Fruit fly (Drosophila melanogaster) whole organism, embryonic: ENCODE measurements around the gene CG15449.

Experiments
- Atf3 ChIP-seq: fragments of 200-800 bp; sonication (Bioruptor generic); optimal IDR thresholded peaks from 3 replicates; lab custom pipeline; 2016; ENCODE audit warnings: missing biosample characterization, missing genetic modification characterization
- Blimp-1 ChIP-seq: fragments of 200-800 bp; sonication (Bioruptor generic); optimal IDR thresholded peaks from 3 replicates; lab custom pipeline; 2018; ENCODE audit warnings: missing biosample characterization, missing genetic modification characterization, mild to moderate bottlenecking, moderate library complexity, missing genetic modification reagents
- CG1024 ChIP-seq: fragments of 200-800 bp; sonication (Bioruptor generic); IDR thresholded peaks from 2 replicates; pipeline ENCODE4 v1.3.6; 2022; ENCODE audit warnings: missing biosample characterization, missing genetic modification characterization
- CG11085 ChIP-seq: fragments of 200-800 bp; sonication (Bioruptor generic); IDR thresholded peaks from 2 replicates; pipeline ENCODE4 v1.3.6; 2022; ENCODE audit warnings: missing biosample characterization, missing genetic modification characterization
- CG11398 ChIP-seq: fragments of 200-800 bp; sonication (Bioruptor generic); optimal IDR thresholded peaks from 2 replicates; lab custom pipeline; 2016; ENCODE audit warnings: missing biosample characterization, missing genetic modification characterization
- CG11696 ChIP-seq: fragments of 200-800 bp; sonication (Bioruptor generic); IDR thresholded peaks from 2 replicates; pipeline ENCODE4 v1.3.6; 2022; ENCODE audit warnings: missing biosample characterization, missing genetic modification characterization
- CG12769 ChIP-seq: fragments of 200-800 bp; sonication (Bioruptor generic); optimal IDR thresholded peaks from 2 replicates; lab custom pipeline; 2019; ENCODE audit warnings: missing biosample characterization, mild to moderate bottlenecking, missing genetic modification characterization, moderate library complexity
- CG14667 ChIP-seq: fragments of 200-800 bp; sonication (Bioruptor generic); IDR thresholded peaks from 2 replicates; pipeline ENCODE4 v1.3.6; 2022; ENCODE audit warnings: missing biosample characterization, missing genetic modification characterization
- CG14710 ChIP-seq: fragments of 200-800 bp; sonication (Bioruptor generic); optimal IDR thresholded peaks from 3 replicates; lab custom pipeline; 2019; ENCODE audit warnings: missing biosample characterization, mild to moderate bottlenecking, missing genetic modification characterization, moderate library complexity
- CG1529 ChIP-seq: fragments of 200-800 bp; sonication (Bioruptor generic); optimal IDR thresholded peaks from 3 replicates; lab custom pipeline; 2018; ENCODE audit warnings: missing biosample characterization, missing genetic modification characterization
- CG15479 ChIP-seq: fragments of 200-800 bp; sonication (Bioruptor generic); optimal IDR thresholded peaks from 3 replicates; lab custom pipeline; 2019; ENCODE audit warnings: missing biosample characterization, mild to moderate bottlenecking, missing genetic modification characterization, moderate library complexity
- CG17385 ChIP-seq: fragments of 200-800 bp; sonication (Bioruptor generic); optimal IDR thresholded peaks from 3 replicates; lab custom pipeline; 2018; ENCODE audit warnings: missing biosample characterization, mild to moderate bottlenecking, missing genetic modification characterization
- CG18476 ChIP-seq: fragments of 200-800 bp; sonication (Bioruptor generic); optimal IDR thresholded peaks from 2 replicates; lab custom pipeline; 2016; ENCODE audit warnings: missing biosample characterization, mild to moderate bottlenecking, missing genetic modification characterization
- CG30431 ChIP-seq: fragments of 200-800 bp; sonication (Bioruptor generic); optimal IDR thresholded peaks from 2 replicates; lab custom pipeline; 2017; ENCODE audit warnings: missing biosample characterization, missing genetic modification characterization
- CG3838 ChIP-seq: fragments of 200-800 bp; sonication (Bioruptor generic); optimal IDR thresholded peaks from 3 replicates; lab custom pipeline; 2016; ENCODE audit warnings: missing biosample characterization, missing genetic modification characterization
- CG42726 ChIP-seq: fragments of 200-800 bp; sonication (Bioruptor generic); IDR thresholded peaks from 2 replicates; pipeline ENCODE4 v1.3.6; 2022; ENCODE audit warnings: missing biosample characterization, missing genetic modification characterization; ENCODE audit not compliant: partially characterized antibody
- CG4854 ChIP-seq: fragments of 200-800 bp; sonication (Bioruptor generic); optimal IDR thresholded peaks from 2 replicates; lab custom pipeline; 2016; ENCODE audit warnings: missing biosample characterization, missing genetic modification characterization, inconsistent platforms
- CG6272 ChIP-seq: fragments of 200-800 bp; sonication (Bioruptor generic); IDR thresholded peaks from 2 replicates; pipeline ENCODE4 v1.3.6; 2022; ENCODE audit warnings: missing biosample characterization, missing genetic modification characterization
- CG7357 ChIP-seq: fragments of 200-800 bp; sonication (Bioruptor generic); IDR thresholded peaks from 3 replicates; pipeline ENCODE4 v1.3.6; 2022; ENCODE audit warnings: missing biosample characterization, missing genetic modification characterization
- CG8359 ChIP-seq: fragments of 200-800 bp; sonication (Bioruptor generic); optimal IDR thresholded peaks from 2 replicates; lab custom pipeline; 2017; ENCODE audit warnings: missing biosample characterization, mild to moderate bottlenecking, missing genetic modification characterization, borderline replicate concordance
- CG9215 ChIP-seq: fragments of 200-800 bp; sonication (Bioruptor generic); IDR thresholded peaks from 2 replicates; pipeline ENCODE4 v1.3.6; 2022; ENCODE audit warnings: missing biosample characterization, missing genetic modification characterization
- D19A ChIP-seq: fragments of 200-800 bp; optimal IDR thresholded peaks from 3 replicates; lab custom pipeline; 2019; ENCODE audit warnings: missing biosample characterization, mild to moderate bottlenecking, missing genetic modification characterization, moderate library complexity
- Dbx ChIP-seq: fragments of 200-800 bp; sonication (Bioruptor generic); IDR thresholded peaks from 3 replicates; pipeline ENCODE4 v1.3.6; 2022; ENCODE audit warnings: missing biosample characterization, missing genetic modification characterization
- Dip2 ChIP-seq: fragments of 200-800 bp; sonication (Bioruptor generic); IDR thresholded peaks from 2 replicates; pipeline ENCODE4 v1.3.6; 2022; ENCODE audit warnings: missing biosample characterization, missing genetic modification characterization
- H2.0 ChIP-seq: fragments of 200-800 bp; sonication (Bioruptor generic); IDR thresholded peaks from 2 replicates; pipeline ENCODE4 v1.3.6; 2022; ENCODE audit warnings: missing biosample characterization, missing genetic modification characterization
- HLHmδ ChIP-seq: fragments of 200-800 bp; sonication (Bioruptor generic); optimal IDR thresholded peaks from 2 replicates; lab custom pipeline; 2018; ENCODE audit warnings: missing biosample characterization, mild to moderate bottlenecking, missing genetic modification characterization, moderate library complexity
- Lpt ChIP-seq: fragments of >200 bp; optimal IDR thresholded peaks from 2 replicates; lab custom pipeline; 2018; ENCODE audit warnings: missing biosample characterization, missing genetic modification characterization
- NfI ChIP-seq: fragments of 200-800 bp; sonication (Bioruptor generic); optimal IDR thresholded peaks from 3 replicates; lab custom pipeline; 2018; ENCODE audit warnings: missing biosample characterization, mild to moderate bottlenecking, missing genetic modification characterization, moderate library complexity
- Optix ChIP-seq: fragments of 200-800 bp; sonication (Bioruptor generic); IDR thresholded peaks from 3 replicates; pipeline ENCODE4 v1.3.6; 2022; ENCODE audit warnings: missing biosample characterization, missing genetic modification characterization
- Six4 ChIP-seq: fragments of 200-800 bp; sonication (Bioruptor generic); optimal IDR thresholded peaks from 2 replicates; lab custom pipeline; 2016; ENCODE audit warnings: missing biosample characterization, missing genetic modification characterization
- Taf1 ChIP-seq: fragments of 200-800 bp; sonication (Bioruptor generic); IDR thresholded peaks from 2 replicates; pipeline ENCODE4 v1.3.6; 2022; ENCODE audit warnings: missing biosample characterization, missing genetic modification characterization
- Usf ChIP-seq: fragments of 200-800 bp; sonication (Bioruptor generic); optimal IDR thresholded peaks from 2 replicates; lab custom pipeline; 2017; ENCODE audit warnings: missing genotype, missing biosample characterization, missing genetic modification characterization
- Xbp1 ChIP-seq: fragments of 200-800 bp; sonication (Bioruptor generic); optimal IDR thresholded peaks from 3 replicates; lab custom pipeline; 2016; ENCODE audit warnings: missing biosample characterization, mild to moderate bottlenecking, missing genetic modification characterization
- az2 ChIP-seq: fragments of 200-800 bp; sonication (Bioruptor generic); optimal IDR thresholded peaks from 3 replicates; lab custom pipeline; 2016; ENCODE audit warnings: missing biosample characterization, missing genetic modification characterization
- cwo ChIP-seq: fragments of 200-800 bp; sonication (Bioruptor generic); optimal IDR thresholded peaks from 3 replicates; lab custom pipeline; 2017; ENCODE audit warnings: missing biosample characterization, missing genetic modification characterization, mild to moderate bottlenecking, moderate library complexity, missing genetic modification reagents
- dimm ChIP-seq: fragments of 200-800 bp; sonication (Bioruptor generic); IDR thresholded peaks from 2 replicates; pipeline ENCODE4 v1.3.6; 2022; ENCODE audit warnings: missing biosample characterization, missing genetic modification characterization
- eyg ChIP-seq: fragments of 200-800 bp; sonication (Bioruptor generic); optimal IDR thresholded peaks from 3 replicates; lab custom pipeline; 2016; ENCODE audit warnings: missing biosample characterization, missing genetic modification characterization
- fru ChIP-seq: fragments of >200 bp; optimal IDR thresholded peaks from 2 replicates; lab custom pipeline; 2017
- gcm2 ChIP-seq: fragments of 200-800 bp; sonication (Bioruptor generic); optimal IDR thresholded peaks from 2 replicates; lab custom pipeline; 2016; ENCODE audit warnings: missing biosample characterization, missing genetic modification characterization
- lola ChIP-seq, 3 experiments: fragments of >200 bp in 2 of 3; fragments of 200-800 bp in 1 of 3; sonication (Bioruptor generic) in 1 of 3; optimal IDR thresholded peaks; 2 replicates each; lab custom pipeline; 2017 to 2019; ENCODE audit warnings: missing biosample characterization in 3 of 3, missing genetic modification characterization in 3 of 3, mild to moderate bottlenecking in 1 of 3, moderate library complexity in 1 of 3
- nmo ChIP-seq: fragments of 200-800 bp; sonication (Bioruptor generic); optimal IDR thresholded peaks from 2 replicates; lab custom pipeline; 2018; ENCODE audit warnings: missing biosample characterization, mild to moderate bottlenecking, missing genetic modification characterization, moderate library complexity
- slp2 ChIP-seq: fragments of 200-800 bp; sonication (Bioruptor generic); optimal IDR thresholded peaks from 2 replicates; lab custom pipeline; 2016; ENCODE audit warnings: missing biosample characterization, missing genetic modification characterization
- sqz ChIP-seq: fragments of 200-800 bp; sonication (Bioruptor generic); optimal IDR thresholded peaks from 3 replicates; lab custom pipeline; 2018; ENCODE audit warnings: missing biosample characterization, mild to moderate bottlenecking, missing genetic modification characterization
- sr ChIP-seq: fragments of 200-800 bp; sonication (Bioruptor generic); IDR thresholded peaks from 3 replicates; pipeline ENCODE4 v1.3.6; 2022; ENCODE audit warnings: missing biosample characterization, missing genetic modification characterization
- tap ChIP-seq: fragments of 200-800 bp; optimal IDR thresholded peaks from 3 replicates; lab custom pipeline; 2019; ENCODE audit warnings: missing biosample characterization, mild to moderate bottlenecking, missing genetic modification characterization, moderate library complexity
- tna ChIP-seq: fragments of 200-800 bp; sonication (Bioruptor generic); IDR thresholded peaks from 2 replicates; pipeline ENCODE4 v1.3.6; 2022; ENCODE audit warnings: missing biosample characterization, missing genetic modification characterization; ENCODE audit not compliant: partially characterized antibody
- unc-4 ChIP-seq: fragments of 200-800 bp; sonication (Bioruptor generic); IDR thresholded peaks from 2 replicates; pipeline ENCODE4 v1.3.6; 2022; ENCODE audit warnings: missing biosample characterization, missing genetic modification characterization; ENCODE audit not compliant: partially characterized antibody
- vnd ChIP-seq: fragments of 200-800 bp; sonication (Bioruptor generic); IDR thresholded peaks from 3 replicates; pipeline ENCODE4 v1.3.6; 2022; ENCODE audit warnings: missing biosample characterization, missing genetic modification characterization; ENCODE audit not compliant: partially characterized antibody
- zfh1 ChIP-seq: fragments of 200-800 bp; sonication (Bioruptor generic); IDR thresholded peaks from 3 replicates; pipeline ENCODE4 v1.3.6; 2022; ENCODE audit warnings: missing biosample characterization, missing genetic modification characterization

Gene CG15449

DNA sequence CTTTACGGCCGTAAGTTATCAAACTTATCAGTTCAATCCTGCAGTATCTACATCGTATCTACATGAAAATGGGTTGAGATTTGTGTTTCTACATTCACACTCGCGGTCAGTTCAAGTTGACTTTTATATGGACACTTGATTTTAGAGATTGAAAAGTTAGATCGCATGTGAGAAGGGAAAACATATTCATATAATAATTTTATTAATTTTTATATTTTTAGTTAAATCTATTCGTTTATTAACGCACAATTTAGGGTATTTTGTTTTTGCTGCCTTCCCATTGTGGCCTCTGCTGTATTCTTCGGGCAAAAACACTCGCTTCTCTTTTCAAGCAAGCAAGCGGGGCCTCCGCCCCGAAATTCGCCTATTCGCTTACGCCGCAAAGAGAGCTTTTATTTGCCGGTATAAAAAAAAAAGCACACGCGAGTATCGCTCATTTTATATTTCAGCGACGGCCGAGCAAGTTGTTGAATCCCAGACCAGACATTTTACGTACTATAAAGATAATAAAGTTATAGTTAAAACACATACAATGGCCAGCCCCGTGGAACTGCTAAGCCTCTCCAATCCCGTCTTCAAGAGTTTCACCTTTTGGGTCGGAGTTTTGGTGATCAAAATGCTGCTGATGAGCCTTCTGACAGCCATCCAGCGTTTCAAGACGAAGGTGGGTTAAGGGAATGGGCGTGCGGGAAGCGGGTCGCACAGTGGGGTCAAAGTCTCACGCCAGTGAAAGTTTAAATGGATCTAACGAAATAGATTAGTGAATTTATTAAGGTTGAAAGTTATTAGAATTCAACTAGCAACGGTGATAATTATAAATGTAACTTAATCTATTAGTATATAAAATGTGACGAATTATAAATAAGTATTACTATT is 2.5 kb upstream of the CG15449 start:
- TF ChIP-seq Six4 (GFP tag; lab: Kevin White, UChicago): peak; percentile 67
- peak; percentile 76 for TF ChIP-seq CG1529 (GFP tag; lab: Kevin White, UChicago)
- TF ChIP-seq CG3838 (GFP tag; lab: Kevin White, UChicago): peak; percentile 31
- TF ChIP-seq CG42726 (GFP tag; lab: Robert Waterston, UW): 0 out of 2 replicates have a peak, but pooled peaks have one; percentile 9
- TF ChIP-seq tap: peak; percentile 93
- peak; percentile 84 for TF ChIP-seq CG14667 (GFP tag; lab: Robert Waterston, UW)
- peak; percentile 86 for TF ChIP-seq H2.0 (GFP tag; lab: Robert Waterston, UW)
- peak; percentile 90 for TF ChIP-seq nmo (GFP tag; lab: Kevin White, UChicago)
- peak; percentile 69 for TF ChIP-seq CG9215 (GFP tag; lab: Robert Waterston, UW)
- TF ChIP-seq CG7357: peak; percentile 68
- no peak for TF ChIP-seq Lpt (GFP tag; lab: Kevin White, UChicago)
- peak; percentile 68 for TF ChIP-seq Usf (GFP tag; lab: Kevin White, UChicago)
- peak; percentile 61 for TF ChIP-seq Taf1 (GFP tag; lab: Robert Waterston, UW)
- peak; percentile 72 for TF ChIP-seq CG6272 (GFP tag; lab: Robert Waterston, UW)
- TF ChIP-seq D19A: peak; percentile 89
- peak; percentile 75 for TF ChIP-seq dimm
- TF ChIP-seq Dbx (GFP tag; lab: Robert Waterston, UW): peak; percentile 87
- no peak for TF ChIP-seq gcm2 (GFP tag; lab: Kevin White, UChicago)
- TF ChIP-seq vnd (GFP tag; lab: Robert Waterston, UW): no peak
- TF ChIP-seq CG11696 (GFP tag; lab: Robert Waterston, UW): peak; percentile 98
- peak; percentile 82 for TF ChIP-seq Optix
- no peak for TF ChIP-seq CG11398 (GFP tag; lab: Kevin White, UChicago)
- no peak for TF ChIP-seq Atf3 (GFP tag; lab: Kevin White, UChicago)
- peak; percentile 84 for TF ChIP-seq CG14710 (tag; lab: Kevin White, UChicago)
- TF ChIP-seq CG30431 (GFP tag; lab: Kevin White, UChicago): peak; percentile 67
- TF ChIP-seq sr (GFP tag; lab: Robert Waterston, UW): no peak; the same call in 2 of the 3 replicates
- peak; percentile 46 for TF ChIP-seq CG4854 (GFP tag; lab: Kevin White, UChicago)
- peak; percentile 63 for TF ChIP-seq CG8359
- TF ChIP-seq Dip2 (GFP tag; lab: Robert Waterston, UW): no peak
- no peak for TF ChIP-seq fru (lab: Kevin White, UChicago)
- peak; percentile 54 for TF ChIP-seq CG18476 (GFP tag; lab: Kevin White, UChicago)
- TF ChIP-seq lola (GFP tag; optimal IDR thresholded peaks at IDR 0.05; lab: Kevin White, UChicago): peak in 1 of 3 experiments; percentile 79
- TF ChIP-seq zfh1: peak; percentile 94
- TF ChIP-seq cwo (GFP tag; lab: Kevin White, UChicago): peak; percentile 86
- TF ChIP-seq eyg (GFP tag; lab: Kevin White, UChicago): no peak
- peak; percentile 30 for TF ChIP-seq CG12769 (tag; lab: Kevin White, UChicago)
- no peak for TF ChIP-seq slp2 (GFP tag; lab: Kevin White, UChicago)
- peak; percentile 89 for TF ChIP-seq Blimp-1 (GFP tag; lab: Kevin White, UChicago)
- TF ChIP-seq az2: peak; percentile 79
- TF ChIP-seq Xbp1: peak; percentile 81
- 0 out of 2 replicates have a peak, but pooled peaks have one; percentile 24 for TF ChIP-seq unc-4 (GFP tag; lab: Robert Waterston, UW)
- no peak for TF ChIP-seq HLHmδ (GFP tag; lab: Kevin White, UChicago)
- no peak for TF ChIP-seq tna (GFP tag; lab: Robert Waterston, UW)
- peak; percentile 69 for TF ChIP-seq CG1024 (GFP tag; lab: Robert Waterston, UW)
- peak; percentile 44; the same call in 1 of the 2 replicates for TF ChIP-seq CG11085 (GFP tag; lab: Robert Waterston, UW)
- TF ChIP-seq NfI (GFP tag; lab: Kevin White, UChicago): peak; percentile 88
- TF ChIP-seq CG17385 (GFP tag; lab: Kevin White, UChicago): peak; percentile 87
- peak; percentile 84 for TF ChIP-seq sqz (GFP tag; lab: Kevin White, UChicago)
- TF ChIP-seq CG15479 (GFP tag; lab: Kevin White, UChicago): no peak
